Fruit fly (Drosophila melanogaster) whole organism, embryonic: ENCODE measurements around the gene CG6937.

Experiments used
- B-H1 ChIP-seq: fragments of 200-800 bp; sonication (Bioruptor generic); IDR thresholded peaks from 3 replicates; pipeline ENCODE4 v1.3.6; 2022; ENCODE audit warnings: missing biosample characterization, missing genetic modification characterization
- B-H2 ChIP-seq: fragments of 200-800 bp; sonication (Bioruptor generic); optimal IDR thresholded peaks from 2 replicates; lab custom pipeline; 2018; ENCODE audit warnings: missing biosample characterization, mild to moderate bottlenecking, missing genetic modification characterization
- Blimp-1 ChIP-seq: fragments of 200-800 bp; sonication (Bioruptor generic); optimal IDR thresholded peaks from 3 replicates; lab custom pipeline; 2018; ENCODE audit warnings: missing biosample characterization, missing genetic modification characterization, mild to moderate bottlenecking, moderate library complexity, missing genetic modification reagents
- CG1024 ChIP-seq: fragments of 200-800 bp; sonication (Bioruptor generic); IDR thresholded peaks from 2 replicates; pipeline ENCODE4 v1.3.6; 2022; ENCODE audit warnings: missing biosample characterization, missing genetic modification characterization
- CG10274 ChIP-seq: fragments of 200-800 bp; sonication (Bioruptor generic); optimal IDR thresholded peaks from 3 replicates; lab custom pipeline; 2017; ENCODE audit warnings: missing biosample characterization, mild to moderate bottlenecking, missing genetic modification characterization
- CG12299 ChIP-seq: fragments of 200-800 bp; sonication (Bioruptor generic); optimal IDR thresholded peaks from 2 replicates; lab custom pipeline; 2018; ENCODE audit warnings: missing biosample characterization, mild to moderate bottlenecking, missing genetic modification characterization
- CG3407 ChIP-seq: fragments of 200-800 bp; sonication (Bioruptor generic); optimal IDR thresholded peaks from 2 replicates; lab custom pipeline; 2018; ENCODE audit warnings: missing biosample characterization, mild to moderate bottlenecking, missing genetic modification characterization
- CG34376 ChIP-seq: fragments of 200-800 bp; sonication (Bioruptor generic); optimal IDR thresholded peaks from 2 replicates; lab custom pipeline; 2018; ENCODE audit warnings: missing biosample characterization, mild to moderate bottlenecking, missing genetic modification characterization
- CG3995 ChIP-seq: fragments of 200-800 bp; sonication (Bioruptor generic); optimal IDR thresholded peaks from 3 replicates; lab custom pipeline; 2016; ENCODE audit warnings: missing biosample characterization, missing genetic modification characterization
- CG4360 ChIP-seq: fragments of 200-800 bp; sonication (Bioruptor generic); IDR thresholded peaks from 2 replicates; pipeline ENCODE4 v1.3.6; 2022; ENCODE audit warnings: missing biosample characterization, missing genetic modification characterization
- CG6654 ChIP-seq: fragments of 200-800 bp; sonication (Bioruptor generic); optimal IDR thresholded peaks from 2 replicates; lab custom pipeline; 2017; ENCODE audit warnings: missing biosample characterization, mild to moderate bottlenecking, missing genetic modification characterization
- CG9876 ChIP-seq: fragments of 200-800 bp; sonication (Bioruptor generic); optimal IDR thresholded peaks from 2 replicates; lab custom pipeline; 2016; ENCODE audit warnings: missing biosample characterization, missing genetic modification characterization
- Camta ChIP-seq: fragments of 200-800 bp; sonication (Bioruptor generic); optimal IDR thresholded peaks from 2 replicates; lab custom pipeline; 2016; ENCODE audit warnings: missing biosample characterization, missing genetic modification characterization
- CkIIα-i1 ChIP-seq: fragments of 200-800 bp; sonication (Bioruptor generic); IDR thresholded peaks from 2 replicates; pipeline ENCODE4 v1.3.6; 2022; ENCODE audit warnings: missing biosample characterization, missing genetic modification characterization
- D ChIP-seq, 2 experiments: fragments of 200-800 bp in 1 of 2; fragments of >200 bp in 1 of 2; sonication (Bioruptor generic) in 1 of 2; optimal IDR thresholded peaks; 2 replicates in 1 of 2; 3 replicates in 1 of 2; lab custom pipeline; 2017; ENCODE audit warnings: mild to moderate bottlenecking in 1 of 2, missing biosample characterization in 1 of 2, missing genetic modification characterization in 1 of 2, missing genetic modification reagents in 1 of 2
- D19A ChIP-seq: fragments of 200-800 bp; optimal IDR thresholded peaks from 3 replicates; lab custom pipeline; 2019; ENCODE audit warnings: missing biosample characterization, mild to moderate bottlenecking, missing genetic modification characterization, moderate library complexity
- Doc2 ChIP-seq: fragments of 200-800 bp; sonication (Bioruptor generic); IDR thresholded peaks from 2 replicates; pipeline ENCODE4 v1.3.6; 2022; ENCODE audit warnings: missing biosample characterization, missing genetic modification characterization
- Ets65A ChIP-seq: fragments of 200-800 bp; sonication (Bioruptor generic); peaks from one replicate; lab custom pipeline; 2016; ENCODE audit warnings: missing biosample characterization, missing genetic modification characterization
- HHEX ChIP-seq: fragments of 200-800 bp; sonication (Bioruptor generic); optimal IDR thresholded peaks from 3 replicates; lab custom pipeline; 2017; ENCODE audit warnings: missing biosample characterization, mild to moderate bottlenecking, missing genetic modification characterization, missing genetic modification reagents
- HLH54F ChIP-seq: fragments of 200-800 bp; sonication (Bioruptor generic); optimal IDR thresholded peaks from 3 replicates; lab custom pipeline; 2016; ENCODE audit warnings: missing biosample characterization, missing genetic modification characterization
- Hr39 ChIP-seq: fragments of >200 bp; optimal IDR thresholded peaks from 2 replicates; lab custom pipeline; 2017
- Hr78 ChIP-seq, 2 experiments: fragments of 200-800 bp in 1 of 2; fragments of >200 bp in 1 of 2; sonication (Bioruptor generic) in 1 of 2; optimal IDR thresholded peaks; 2 replicates each; lab custom pipeline; 2017 to 2019; ENCODE audit warnings: missing biosample characterization in 2 of 2, missing genetic modification characterization in 2 of 2, mild to moderate bottlenecking in 1 of 2, moderate library complexity in 1 of 2
- Hsf ChIP-seq: fragments of 200-800 bp; sonication (Bioruptor generic); optimal IDR thresholded peaks from 3 replicates; lab custom pipeline; 2016; ENCODE audit warnings: missing biosample characterization, missing genetic modification characterization
- Nf-YA ChIP-seq: fragments of 200-800 bp; sonication (Bioruptor generic); IDR thresholded peaks from 2 replicates; pipeline ENCODE4 v1.3.6; 2022; ENCODE audit warnings: missing biosample characterization, missing genetic modification characterization
- Ptx1 ChIP-seq: fragments of 200-800 bp; sonication (Bioruptor generic); IDR thresholded peaks from 2 replicates; pipeline ENCODE4 v1.3.6; 2022; ENCODE audit warnings: missing biosample characterization, missing genetic modification characterization
- Usf ChIP-seq: fragments of 200-800 bp; sonication (Bioruptor generic); optimal IDR thresholded peaks from 2 replicates; lab custom pipeline; 2017; ENCODE audit warnings: missing genotype, missing biosample characterization, missing genetic modification characterization
- abd-A ChIP-seq: fragments of 200-800 bp; sonication (Bioruptor generic); optimal IDR thresholded peaks from 3 replicates; lab custom pipeline; 2019; ENCODE audit warnings: missing biosample characterization, mild to moderate bottlenecking, missing genetic modification characterization, moderate library complexity
- chinmo ChIP-seq: fragments of 200-800 bp; sonication (Bioruptor generic); IDR thresholded peaks from 4 replicates; pipeline ENCODE4 v1.3.6; 2022; ENCODE audit warnings: missing biosample characterization, missing genetic modification characterization; ENCODE audit not compliant: partially characterized antibody
- dimm ChIP-seq: fragments of 200-800 bp; sonication (Bioruptor generic); IDR thresholded peaks from 2 replicates; pipeline ENCODE4 v1.3.6; 2022; ENCODE audit warnings: missing biosample characterization, missing genetic modification characterization
- exex ChIP-seq: fragments of 200-800 bp; sonication (Bioruptor generic); optimal IDR thresholded peaks from 4 replicates; lab custom pipeline; 2018; ENCODE audit warnings: missing biosample characterization, mild to moderate bottlenecking, missing genetic modification characterization, moderate library complexity
- fru ChIP-seq: fragments of >200 bp; optimal IDR thresholded peaks from 2 replicates; lab custom pipeline; 2017
- gcm ChIP-seq: fragments of 200-800 bp; sonication (Bioruptor generic); optimal IDR thresholded peaks from 2 replicates; lab custom pipeline; 2019; ENCODE audit warnings: missing biosample characterization, mild to moderate bottlenecking, missing genetic modification characterization, moderate library complexity
- hkb ChIP-seq, 2 experiments: fragments of 200-800 bp in 1 of 2; fragments of >200 bp in 1 of 2; sonication (Bioruptor generic) in 1 of 2; IDR thresholded peaks in 1 of 2; optimal IDR thresholded peaks in 1 of 2; 2 replicates each; pipeline versions ENCODE4 v1.3.6 to Lab custom; 2017 to 2022; ENCODE audit warnings: missing biosample characterization in 1 of 2, missing genetic modification characterization in 1 of 2
- hth ChIP-seq: fragments of >200 bp; optimal IDR thresholded peaks from 2 replicates; lab custom pipeline; 2017; ENCODE audit warnings: inconsistent platforms
- inv ChIP-seq: fragments of 200-800 bp; sonication (Bioruptor generic); IDR thresholded peaks from 2 replicates; pipeline ENCODE4 v1.3.6; 2022; ENCODE audit warnings: missing biosample characterization, missing genetic modification characterization; ENCODE audit not compliant: partially characterized antibody
- kah ChIP-seq: fragments of 200-800 bp; sonication (Bioruptor generic); optimal IDR thresholded peaks from 2 replicates; lab custom pipeline; 2018; ENCODE audit warnings: missing biosample characterization, mild to moderate bottlenecking, missing genetic modification characterization
- lmd ChIP-seq: fragments of 200-800 bp; sonication (Bioruptor generic); IDR thresholded peaks from 2 replicates; pipeline ENCODE4 v1.3.6; 2022; ENCODE audit warnings: missing biosample characterization, missing genetic modification characterization
- lov ChIP-seq, 2 experiments: fragments of 200-800 bp in 1 of 2; fragments of >200 bp in 1 of 2; sonication (Bioruptor generic) in 1 of 2; IDR thresholded peaks in 1 of 2; optimal IDR thresholded peaks in 1 of 2; 2 replicates in 1 of 2; 3 replicates in 1 of 2; pipeline versions ENCODE4 v1.3.6 to Lab custom; 2017 to 2022; ENCODE audit warnings: missing biosample characterization in 1 of 2, missing genetic modification characterization in 1 of 2
- luna ChIP-seq: fragments of 200-800 bp; sonication (Bioruptor generic); optimal IDR thresholded peaks from 2 replicates; lab custom pipeline; 2016; ENCODE audit warnings: missing biosample characterization, missing genetic modification characterization
- p53 ChIP-seq: fragments of 200-800 bp; sonication (Bioruptor generic); optimal IDR thresholded peaks from 2 replicates; lab custom pipeline; 2016; ENCODE audit warnings: missing biosample characterization, missing genetic modification characterization
- pho ChIP-seq: fragments of 200-800 bp; sonication (Bioruptor generic); optimal IDR thresholded peaks from 2 replicates; lab custom pipeline; 2016; ENCODE audit warnings: missing biosample characterization, missing genetic modification characterization
- phol ChIP-seq: fragments of 200-800 bp; sonication (Bioruptor generic); optimal IDR thresholded peaks from 3 replicates; lab custom pipeline; 2018; ENCODE audit warnings: missing biosample characterization, mild to moderate bottlenecking, missing genetic modification characterization, moderate library complexity
- pzg ChIP-seq: fragments of 200-800 bp; sonication (Bioruptor generic); optimal IDR thresholded peaks from 3 replicates; lab custom pipeline; 2018; ENCODE audit warnings: missing biosample characterization, mild to moderate bottlenecking, missing genetic modification characterization, moderate library complexity
- sd ChIP-seq: fragments of 200-800 bp; sonication (Bioruptor generic); optimal IDR thresholded peaks from 3 replicates; lab custom pipeline; 2018; ENCODE audit warnings: missing biosample characterization, mild to moderate bottlenecking, missing genetic modification characterization, moderate library complexity
- sim ChIP-seq: fragments of 200-800 bp; sonication (Bioruptor generic); IDR thresholded peaks from 2 replicates; pipeline ENCODE4 v1.3.6; 2022; ENCODE audit warnings: missing biosample characterization, missing genetic modification characterization
- sisA ChIP-seq: fragments of 200-800 bp; sonication (Bioruptor generic); IDR thresholded peaks from 2 replicates; pipeline ENCODE4 v1.3.6; 2022; ENCODE audit warnings: missing biosample characterization, missing genetic modification characterization
- sob ChIP-seq: fragments of 200-800 bp; sonication (Bioruptor generic); IDR thresholded peaks from 2 replicates; pipeline ENCODE4 v1.3.6; 2022; ENCODE audit warnings: missing biosample characterization, missing genetic modification characterization
- sug ChIP-seq: fragments of 200-800 bp; optimal IDR thresholded peaks from 2 replicates; lab custom pipeline; 2019; ENCODE audit warnings: missing biosample characterization, mild to moderate bottlenecking, missing genetic modification characterization, moderate library complexity
- vvl ChIP-seq: fragments of 200-800 bp; sonication (Bioruptor generic); IDR thresholded peaks from 2 replicates; pipeline ENCODE4 v1.3.6; 2022; ENCODE audit warnings: missing biosample characterization, missing genetic modification characterization
- zen2 ChIP-seq: fragments of 200-800 bp; sonication (Bioruptor generic); IDR thresholded peaks from 3 replicates; pipeline ENCODE4 v1.3.6; 2022; ENCODE audit warnings: missing biosample characterization, missing genetic modification characterization; ENCODE audit not compliant: partially characterized antibody

Gene CG6937

DNA sequence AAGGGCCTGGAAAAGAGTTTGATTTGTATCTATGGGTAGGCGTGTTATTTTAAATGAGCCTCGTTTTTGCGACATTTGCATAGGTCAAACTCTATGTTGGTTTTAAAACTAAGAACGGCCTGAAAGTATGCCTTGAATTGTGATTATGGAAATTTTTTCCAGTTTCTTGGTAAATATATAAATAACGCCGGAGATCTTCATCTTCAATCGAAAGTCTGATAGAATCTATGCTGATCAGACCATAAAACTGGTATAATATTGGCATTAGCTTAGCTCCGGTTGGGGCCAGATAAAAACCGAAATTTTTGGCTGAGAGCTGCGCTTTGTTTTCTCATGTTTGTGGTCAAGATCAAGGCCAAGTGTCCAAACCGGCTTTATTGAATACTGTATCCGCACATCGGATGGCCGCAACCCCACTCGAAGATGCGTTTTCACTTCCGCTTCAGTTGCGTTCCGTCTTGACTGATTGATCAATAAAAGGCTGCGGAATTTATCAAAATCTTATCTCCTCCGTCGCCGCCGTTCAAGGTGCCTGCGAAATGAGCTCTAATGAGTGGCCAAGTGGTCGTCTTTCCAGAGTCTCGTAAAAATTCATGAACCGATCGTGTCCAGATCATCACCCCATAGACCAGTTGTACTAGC is 27.4 kb upstream of the CG6937 start (continued):
- no peak for TF ChIP-seq CkIIα-i1 (GFP tag; lab: Robert Waterston, UW)
- peak; percentile 66 for TF ChIP-seq vvl (GFP tag; lab: Robert Waterston, UW)
- no peak for TF ChIP-seq CG4360 (GFP tag; lab: Robert Waterston, UW)
- TF ChIP-seq sisA, result no peak
- TF ChIP-seq Hsf (GFP tag; lab: Kevin White, UChicago), result no peak
- no peak for TF ChIP-seq Usf (GFP tag; lab: Kevin White, UChicago)
- TF ChIP-seq Hr39, result no peak
- TF ChIP-seq Doc2 (GFP tag; lab: Robert Waterston, UW), result no peak
- no peak for TF ChIP-seq lmd (GFP tag; lab: Robert Waterston, UW)
- TF ChIP-seq HLH54F, result no peak
- TF ChIP-seq CG12299 (tag; lab: Kevin White, UChicago), result no peak
- no peak for TF ChIP-seq luna (GFP tag; lab: Kevin White, UChicago)
- TF ChIP-seq Hr78 (GFP tag; optimal IDR thresholded peaks at IDR 0.05; lab: Kevin White, UChicago), result peak in 1 of 2 experiments; percentile 26
- TF ChIP-seq dimm (GFP tag; lab: Robert Waterston, UW), result no peak
- TF ChIP-seq CG1024, result no peak
- peak; percentile 89; the same call in 3 of the 4 replicates for TF ChIP-seq chinmo
- TF ChIP-seq fru (lab: Kevin White, UChicago), result no peak
- TF ChIP-seq B-H2 (GFP tag; lab: Kevin White, UChicago), result no peak
- TF ChIP-seq CG6654, result no peak
- TF ChIP-seq D (optimal IDR thresholded peaks at IDR 0.05; lab: Kevin White, UChicago), result no peak
- TF ChIP-seq D (GFP tag; optimal IDR thresholded peaks at IDR 0.05; lab: Kevin White, UChicago), result no peak
- no peak for TF ChIP-seq CG9876 (GFP tag; lab: Kevin White, UChicago)
- TF ChIP-seq kah, result no peak
- TF ChIP-seq hkb (optimal IDR thresholded peaks at IDR 0.05; lab: Kevin White, UChicago), result no peak
- no peak for TF ChIP-seq hkb (GFP tag; IDR thresholded peaks at IDR 0.05; lab: Robert Waterston, UW)
- no peak for TF ChIP-seq CG3407 (GFP tag; lab: Kevin White, UChicago)
- no peak for TF ChIP-seq inv (GFP tag; lab: Robert Waterston, UW)
- TF ChIP-seq sd, result peak; percentile 67
- no peak for TF ChIP-seq D19A (tag; lab: Kevin White, UChicago)
- no peak for TF ChIP-seq Nf-YA
- no peak for TF ChIP-seq HHEX
- TF ChIP-seq sug (tag; lab: Kevin White, UChicago), result peak; percentile 19
- no peak for TF ChIP-seq B-H1 (GFP tag; lab: Robert Waterston, UW)
- TF ChIP-seq pzg, result no peak
- TF ChIP-seq Blimp-1 (GFP tag; lab: Kevin White, UChicago), result peak; percentile 6
- TF ChIP-seq Ets65A (GFP tag; lab: Kevin White, UChicago), result peak; percentile 41
- TF ChIP-seq exex (tag; lab: Kevin White, UChicago), result no peak
- no peak for TF ChIP-seq phol (tag; lab: Kevin White, UChicago)
- no peak for TF ChIP-seq CG3995 (GFP tag; lab: Kevin White, UChicago)
- TF ChIP-seq CG10274 (GFP tag; lab: Kevin White, UChicago), result no peak
- TF ChIP-seq lov (optimal IDR thresholded peaks at IDR 0.05; lab: Kevin White, UChicago), result no peak
- TF ChIP-seq lov (GFP tag; IDR thresholded peaks at IDR 0.05; lab: Robert Waterston, UW), result no peak
- no peak for TF ChIP-seq sob (GFP tag; lab: Robert Waterston, UW)
- TF ChIP-seq hth, result no peak
- TF ChIP-seq Ptx1 (GFP tag; lab: Robert Waterston, UW), result no peak
- TF ChIP-seq gcm (GFP tag; lab: Kevin White, UChicago), result no peak
- no peak for TF ChIP-seq sim (GFP tag; lab: Robert Waterston, UW)
- no peak for TF ChIP-seq pho (GFP tag; lab: Kevin White, UChicago)
- no peak for TF ChIP-seq Camta
- peak; percentile 6 for TF ChIP-seq abd-A (tag; lab: Kevin White, UChicago)
- no peak for TF ChIP-seq p53
- TF ChIP-seq CG34376 (GFP tag; lab: Kevin White, UChicago), result no peak
- no peak for TF ChIP-seq zen2 (GFP tag; lab: Robert Waterston, UW)
